Fruit fly (Drosophila melanogaster) whole organism, wandering third instar larva: Measurements from ENCODE around the gene mag.

ENCODE experiments used
- Hr78 ChIP-seq: fragments of >200 bp; optimal IDR thresholded peaks from 2 replicates; lab custom pipeline; 2017; ENCODE audit warnings: missing biosample characterization, missing genetic modification characterization
- ey ChIP-seq: fragments of 200-800 bp; sonication (Bioruptor generic); optimal IDR thresholded peaks from 2 replicates; lab custom pipeline; 2016; ENCODE audit warnings: missing biosample characterization, missing genetic modification characterization
- fru ChIP-seq: fragments of 200-800 bp; sonication (Bioruptor generic); optimal IDR thresholded peaks from 3 replicates; lab custom pipeline; 2016; ENCODE audit warnings: missing biosample characterization, mild to moderate bottlenecking, missing genetic modification characterization
- usp ChIP-seq: fragments of >200 bp; optimal IDR thresholded peaks from 2 replicates; lab custom pipeline; 2017; ENCODE audit warnings: missing biosample characterization, missing genetic modification characterization

dm6 chr3L:20462391-20462790, 1.9 kb downstream of the mag start:
- no peak for TF ChIP-seq fru (GFP tag; lab: Kevin White, UChicago)
- TF ChIP-seq usp (GFP tag; lab: Kevin White, UChicago): no peak
- TF ChIP-seq ey: no peak
- TF ChIP-seq Hr78: no peak
